Fruit fly (Drosophila melanogaster): Measurements from ENCODE around the gene kkv.
A peak's percentile ranks its signal among the peaks of the same experiment; 100 is the strongest.

The kkv gene

DNA sequence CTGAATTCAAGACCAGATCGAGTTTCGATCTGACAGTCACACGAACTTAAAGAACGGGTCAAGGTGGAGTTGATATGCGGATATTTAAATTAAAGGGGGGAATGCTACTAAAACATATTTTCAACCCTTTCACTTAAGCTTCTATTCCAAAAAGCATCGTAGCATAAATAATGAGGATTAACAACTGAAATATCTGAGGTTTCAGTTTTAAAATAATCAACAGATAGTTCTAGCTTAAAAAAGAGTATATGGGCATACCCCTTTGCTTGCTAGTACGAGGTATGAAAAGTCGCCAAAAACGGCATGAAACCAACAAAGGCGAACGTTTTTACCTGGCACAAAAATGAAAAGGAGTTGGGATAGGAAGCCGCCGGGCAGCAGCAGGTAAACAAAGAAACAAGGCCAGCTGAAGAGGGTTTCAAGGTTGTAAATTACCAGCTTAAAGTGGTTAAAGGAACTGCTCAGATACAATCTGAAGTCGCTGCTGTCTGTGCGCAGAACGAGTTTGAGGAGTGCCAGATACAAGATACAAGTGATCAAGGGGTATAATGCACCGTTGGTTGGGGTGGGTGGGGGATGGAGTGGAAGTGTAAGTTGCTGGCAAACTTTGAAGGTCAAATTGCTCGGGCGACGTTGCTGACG, 60.8 kb downstream of the kkv start (continued):
- no peak for TF ChIP-seq eg (GFP tag; IDR thresholded peaks at IDR 0.05)
- peak; percentile 46 for TF ChIP-seq cyc (GFP tag; optimal IDR thresholded peaks at IDR 0.05)
- TF ChIP-seq CG8319 (GFP tag; optimal IDR thresholded peaks at IDR 0.05), result peak; percentile 11
- peak; percentile 65 for TF ChIP-seq Eip75B (GFP tag; optimal IDR thresholded peaks at IDR 0.05)
- TF ChIP-seq topi (GFP tag; optimal IDR thresholded peaks at IDR 0.05), result peak; percentile 62
- peak; percentile 49 for TF ChIP-seq Met (GFP tag; optimal IDR thresholded peaks at IDR 0.05)
- TF ChIP-seq vri (GFP tag; optimal IDR thresholded peaks at IDR 0.05), result peak; percentile 39
- TF ChIP-seq ss (GFP tag; optimal IDR thresholded peaks at IDR 0.05), result peak; percentile 25 to 66
- peak; percentile 35 for TF ChIP-seq fd59A (GFP tag; optimal IDR thresholded peaks at IDR 0.05)
- peak; percentile 68 for TF ChIP-seq dsx (GFP tag; optimal IDR thresholded peaks at IDR 0.05; ENCODE audit: poor library complexity, severe bottlenecking)
- TF ChIP-seq CG11902 (GFP tag; optimal IDR thresholded peaks at IDR 0.05), result peak; percentile 15
- no peak for TF ChIP-seq salr (GFP tag; optimal IDR thresholded peaks at IDR 0.05)
- peak; percentile 69 for TF ChIP-seq Sox14 (GFP tag; optimal IDR thresholded peaks at IDR 0.05)
- TF ChIP-seq CG34406 (GFP tag; optimal IDR thresholded peaks at IDR 0.05), result peak; percentile 43
- TF ChIP-seq CG4318 (GFP tag; optimal IDR thresholded peaks at IDR 0.05), result no peak
- peak; percentile 52 for TF ChIP-seq CG6792 (GFP tag; optimal IDR thresholded peaks at IDR 0.05)
- peak; percentile 53 for TF ChIP-seq CG3032 (tag; optimal IDR thresholded peaks at IDR 0.05)
- TF ChIP-seq fd85E (GFP tag; optimal IDR thresholded peaks at IDR 0.05), result no peak
- TF ChIP-seq Eip78C (GFP tag), result peak; percentile 91

DNA sequence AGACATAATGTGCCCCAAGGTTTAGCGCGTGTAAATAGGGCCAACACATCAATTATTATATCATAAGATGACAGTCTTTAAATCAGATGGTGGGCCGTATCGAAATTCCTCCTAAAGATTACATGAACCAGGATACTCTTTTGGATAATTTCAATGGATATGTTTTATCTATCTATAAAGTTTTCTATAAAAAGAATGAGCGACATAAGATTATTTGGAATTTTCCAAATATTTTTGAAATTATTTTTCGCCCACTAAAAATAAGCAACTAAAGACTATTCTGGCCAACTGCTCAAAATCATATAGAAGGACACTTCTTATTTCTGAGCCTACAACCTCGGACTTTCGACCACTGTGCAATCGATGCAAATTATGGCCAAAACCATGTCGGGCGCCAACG, 62.3 kb downstream of the kkv start:
- TF ChIP-seq CG16779 (tag; optimal IDR thresholded peaks at IDR 0.05), result no peak
- peak; percentile 1 for TF ChIP-seq CG6276 (GFP tag; optimal IDR thresholded peaks at IDR 0.05)
- peak; percentile 19 for TF ChIP-seq CG3919 (GFP tag; optimal IDR thresholded peaks at IDR 0.05)
- peak; percentile 12 for TF ChIP-seq CG10669 (GFP tag; optimal IDR thresholded peaks at IDR 0.05)
- no peak for TF ChIP-seq Lpt (GFP tag; optimal IDR thresholded peaks at IDR 0.05)
- TF ChIP-seq Hr38 (GFP tag; optimal IDR thresholded peaks at IDR 0.05), result no peak
- TF ChIP-seq CG6808 (GFP tag; optimal IDR thresholded peaks at IDR 0.05), result no peak
- TF ChIP-seq cyc (GFP tag; optimal IDR thresholded peaks at IDR 0.05), result no peak
- TF ChIP-seq Sox14 (GFP tag; optimal IDR thresholded peaks at IDR 0.05), result no peak
- peak; percentile 47 for TF ChIP-seq OdsH (GFP tag; optimal IDR thresholded peaks at IDR 0.05)
- no peak for TF ChIP-seq topi (GFP tag; optimal IDR thresholded peaks at IDR 0.05)
- peak; percentile 77 for TF ChIP-seq CG32006 (GFP tag; optimal IDR thresholded peaks at IDR 0.05)
- no peak for TF ChIP-seq dsx (GFP tag; optimal IDR thresholded peaks at IDR 0.05; ENCODE audit: poor library complexity, severe bottlenecking)
- TF ChIP-seq spab (GFP tag; optimal IDR thresholded peaks at IDR 0.05), result peak; percentile 33
- peak; percentile 52 for TF ChIP-seq Ets96B (tag; optimal IDR thresholded peaks at IDR 0.05)
- no peak for TF ChIP-seq Blimp-1 (GFP tag; optimal IDR thresholded peaks at IDR 0.05)
- TF ChIP-seq Gug (GFP tag; IDR thresholded peaks at IDR 0.05), result no peak
- TF ChIP-seq achi (GFP tag; optimal IDR thresholded peaks at IDR 0.05), result peak; percentile 31
- no peak for TF ChIP-seq CG34406 (GFP tag; optimal IDR thresholded peaks at IDR 0.05)
- TF ChIP-seq CG15336 (GFP tag; IDR thresholded peaks at IDR 0.05), result no peak; the same call in 1 of the 2 replicates
- peak; percentile 58; the same call in 1 of the 3 replicates for TF ChIP-seq CG8119 (GFP tag; IDR thresholded peaks at IDR 0.05)
- TF ChIP-seq lz (GFP tag; optimal IDR thresholded peaks at IDR 0.05), result peak; percentile 29
- TF ChIP-seq Hr4 (GFP tag; optimal IDR thresholded peaks at IDR 0.05), result peak; percentile 74
- peak; percentile 50 for TF ChIP-seq CG10631 (GFP tag; optimal IDR thresholded peaks at IDR 0.05)
- no peak for TF ChIP-seq CG31627 (GFP tag; optimal IDR thresholded peaks at IDR 0.05)
- TF ChIP-seq Hr39 (GFP tag; optimal IDR thresholded peaks at IDR 0.05), result peak; percentile 4
- TF ChIP-seq CG6792 (GFP tag; optimal IDR thresholded peaks at IDR 0.05), result peak; percentile 9
- peak; percentile 30 for TF ChIP-seq pdm3 (GFP tag; optimal IDR thresholded peaks at IDR 0.05)
- TF ChIP-seq Eip78C (GFP tag), result peak; percentile 90
- peak; percentile 8 for TF ChIP-seq Met (GFP tag; optimal IDR thresholded peaks at IDR 0.05)
- no peak for TF ChIP-seq Eip93F (GFP tag; optimal IDR thresholded peaks at IDR 0.05)
- TF ChIP-seq Ets21C (GFP tag; optimal IDR thresholded peaks at IDR 0.05), result no peak
- peak; percentile 39; the same call in 1 of the 3 replicates for TF ChIP-seq CG6163 (GFP tag; IDR thresholded peaks at IDR 0.05)
- peak; percentile 17 for TF ChIP-seq CG3032 (tag; optimal IDR thresholded peaks at IDR 0.05)
- no peak for TF ChIP-seq Smox (GFP tag; optimal IDR thresholded peaks at IDR 0.05)
- no peak for TF ChIP-seq Sox15 (GFP tag; optimal IDR thresholded peaks at IDR 0.05)
- TF ChIP-seq CG11902 (GFP tag; optimal IDR thresholded peaks at IDR 0.05), result no peak
- TF ChIP-seq acj6 (GFP tag; optimal IDR thresholded peaks at IDR 0.05), result peak; percentile 39
- no peak for TF ChIP-seq CG8632 (GFP tag; optimal IDR thresholded peaks at IDR 0.05)
- peak; percentile 3 for TF ChIP-seq Eip75B (GFP tag; optimal IDR thresholded peaks at IDR 0.05)
- TF ChIP-seq fd59A (GFP tag; optimal IDR thresholded peaks at IDR 0.05), result no peak

Measured in whole organism, prepupa.